Fruit fly (Drosophila melanogaster) whole organism, embryonic: ENCODE results near the gene eIF3d1.

ENCODE experiments used
- ATbp ChIP-seq: fragments of 200-800 bp; sonication (Bioruptor generic); optimal IDR thresholded peaks from 2 replicates; lab custom pipeline; 2017; ENCODE audit warnings: missing biosample characterization, mild to moderate bottlenecking, missing genetic modification characterization, missing genetic modification reagents
- B-H1 ChIP-seq: fragments of 200-800 bp; sonication (Bioruptor generic); IDR thresholded peaks from 3 replicates; pipeline ENCODE4 v1.3.6; 2022; ENCODE audit warnings: missing biosample characterization, missing genetic modification characterization
- CG10959 ChIP-seq: fragments of 200-800 bp; sonication (Bioruptor generic); IDR thresholded peaks from 2 replicates; pipeline ENCODE4 v1.3.6; 2022; ENCODE audit warnings: missing biosample characterization, missing genetic modification characterization
- CG11247 ChIP-seq: fragments of 200-800 bp; sonication (Bioruptor generic); IDR thresholded peaks from 2 replicates; pipeline ENCODE4 v1.3.6; 2022; ENCODE audit warnings: missing biosample characterization, missing genetic modification characterization
- CG11456 ChIP-seq: fragments of 200-800 bp; sonication (Bioruptor generic); IDR thresholded peaks from 3 replicates; pipeline ENCODE4 v1.3.6; 2022; ENCODE audit warnings: missing biosample characterization, missing genetic modification characterization
- CG11560 ChIP-seq: fragments of 200-800 bp; sonication (Bioruptor generic); IDR thresholded peaks from 3 replicates; pipeline ENCODE4 v1.3.6; 2022; ENCODE audit warnings: missing biosample characterization, missing genetic modification characterization
- CG11696 ChIP-seq: fragments of 200-800 bp; sonication (Bioruptor generic); IDR thresholded peaks from 2 replicates; pipeline ENCODE4 v1.3.6; 2022; ENCODE audit warnings: missing biosample characterization, missing genetic modification characterization
- CG17829 ChIP-seq: fragments of 200-800 bp; optimal IDR thresholded peaks from 2 replicates; lab custom pipeline; 2019; ENCODE audit warnings: missing biosample characterization, mild to moderate bottlenecking, missing genetic modification characterization, moderate library complexity
- CG18599 ChIP-seq: fragments of 200-800 bp; sonication (Bioruptor generic); optimal IDR thresholded peaks from 3 replicates; lab custom pipeline; 2017; ENCODE audit warnings: missing biosample characterization, missing genetic modification characterization, mild to moderate bottlenecking, moderate library complexity, missing genetic modification reagents
- CG2678 ChIP-seq: fragments of 200-800 bp; sonication (Bioruptor generic); optimal IDR thresholded peaks from 3 replicates; lab custom pipeline; 2019; ENCODE audit warnings: missing biosample characterization, mild to moderate bottlenecking, missing genetic modification characterization, moderate library complexity
- CG34376 ChIP-seq: fragments of 200-800 bp; sonication (Bioruptor generic); optimal IDR thresholded peaks from 2 replicates; lab custom pipeline; 2018; ENCODE audit warnings: missing biosample characterization, mild to moderate bottlenecking, missing genetic modification characterization
- CG42726 ChIP-seq: fragments of 200-800 bp; sonication (Bioruptor generic); IDR thresholded peaks from 2 replicates; pipeline ENCODE4 v1.3.6; 2022; ENCODE audit warnings: missing biosample characterization, missing genetic modification characterization; ENCODE audit not compliant: partially characterized antibody
- CG4282 ChIP-seq: fragments of 200-800 bp; sonication (Bioruptor generic); optimal IDR thresholded peaks from 2 replicates; lab custom pipeline; 2016; ENCODE audit warnings: missing biosample characterization, missing genetic modification characterization
- CG4360 ChIP-seq: fragments of 200-800 bp; sonication (Bioruptor generic); IDR thresholded peaks from 2 replicates; pipeline ENCODE4 v1.3.6; 2022; ENCODE audit warnings: missing biosample characterization, missing genetic modification characterization
- CG4617 ChIP-seq: fragments of 200-800 bp; sonication (Bioruptor generic); optimal IDR thresholded peaks from 3 replicates; lab custom pipeline; 2016; ENCODE audit warnings: missing biosample characterization, missing genetic modification characterization, borderline replicate concordance
- CG6254 ChIP-seq: fragments of 200-800 bp; sonication (Bioruptor generic); optimal IDR thresholded peaks from 3 replicates; lab custom pipeline; 2017; ENCODE audit warnings: mild to moderate bottlenecking, missing biosample characterization, missing genetic modification reagents, missing genetic modification characterization
- CG6272 ChIP-seq: fragments of 200-800 bp; sonication (Bioruptor generic); IDR thresholded peaks from 2 replicates; pipeline ENCODE4 v1.3.6; 2022; ENCODE audit warnings: missing biosample characterization, missing genetic modification characterization
- CG6689 ChIP-seq: fragments of 200-800 bp; sonication (Bioruptor generic); IDR thresholded peaks from 2 replicates; pipeline ENCODE4 v1.3.6; 2022; ENCODE audit warnings: missing biosample characterization, missing genetic modification characterization
- CG6765 ChIP-seq: fragments of 200-800 bp; sonication (Bioruptor generic); optimal IDR thresholded peaks from 3 replicates; lab custom pipeline; 2017; ENCODE audit warnings: missing biosample characterization, mild to moderate bottlenecking, missing genetic modification characterization
- CG8089 ChIP-seq: fragments of 200-800 bp; sonication (Bioruptor generic); optimal IDR thresholded peaks from 3 replicates; lab custom pipeline; 2016; ENCODE audit warnings: missing biosample characterization, missing genetic modification characterization
- CG9797 ChIP-seq: fragments of 200-800 bp; sonication (Bioruptor generic); optimal IDR thresholded peaks from 3 replicates; lab custom pipeline; 2018; ENCODE audit warnings: missing biosample characterization, mild to moderate bottlenecking, missing genetic modification characterization
- CHES-1-like ChIP-seq: fragments of 200-800 bp; sonication (Bioruptor generic); optimal IDR thresholded peaks from 2 replicates; lab custom pipeline; 2016; ENCODE audit warnings: missing biosample characterization, missing genetic modification characterization
- CTCF ChIP-seq: fragments of 200-800 bp; sonication (Bioruptor generic); optimal IDR thresholded peaks from 2 replicates; lab custom pipeline; 2017; ENCODE audit warnings: missing biosample characterization, mild to moderate bottlenecking, missing genetic modification characterization, moderate library complexity
- Chrac-16 ChIP-seq: fragments of 200-800 bp; sonication (Bioruptor generic); optimal IDR thresholded peaks from 3 replicates; lab custom pipeline; 2016; ENCODE audit warnings: missing biosample characterization, missing genetic modification characterization
- CoRest ChIP-seq: fragments of 200-800 bp; sonication (Bioruptor generic); optimal IDR thresholded peaks from 3 replicates; lab custom pipeline; 2018; ENCODE audit warnings: missing biosample characterization, mild to moderate bottlenecking, missing genetic modification characterization, moderate library complexity
- Ets97D ChIP-seq: fragments of 200-800 bp; sonication (Bioruptor generic); optimal IDR thresholded peaks from 3 replicates; lab custom pipeline; 2016; ENCODE audit warnings: missing biosample characterization, missing genetic modification characterization
- H15 ChIP-seq: fragments of 200-800 bp; sonication (Bioruptor generic); IDR thresholded peaks from 3 replicates; pipeline ENCODE4 v1.3.6; 2022; ENCODE audit warnings: missing biosample characterization, missing genetic modification characterization
- Pdp1 ChIP-seq, 2 experiments: fragments of 200-800 bp; sonication (Bioruptor generic); optimal IDR thresholded peaks; 3 replicates each; lab custom pipeline; 2016; ENCODE audit warnings: missing biosample characterization in 2 of 2, missing genetic modification characterization in 2 of 2, mild to moderate bottlenecking in 1 of 2, moderate library complexity in 1 of 2
- Scr ChIP-seq: fragments of 200-800 bp; sonication (Bioruptor generic); IDR thresholded peaks from 2 replicates; pipeline ENCODE4 v1.3.6; 2022; ENCODE audit warnings: missing biosample characterization, missing genetic modification characterization; ENCODE audit not compliant: partially characterized antibody
- Sin3A ChIP-seq: fragments of >200 bp; optimal IDR thresholded peaks from 2 replicates; lab custom pipeline; 2018
- Xrp1 ChIP-seq: fragments of 200-800 bp; sonication (Bioruptor generic); IDR thresholded peaks from 2 replicates; pipeline ENCODE4 v1.3.6; 2022; ENCODE audit warnings: missing biosample characterization, missing genetic modification characterization
- al ChIP-seq: fragments of 200-800 bp; sonication (Bioruptor generic); IDR thresholded peaks from 2 replicates; pipeline ENCODE4 v1.3.6; 2022; ENCODE audit warnings: missing biosample characterization, missing genetic modification characterization
- chm ChIP-seq: fragments of 200-800 bp; sonication (Bioruptor generic); IDR thresholded peaks from 2 replicates; pipeline ENCODE4 v1.3.6; 2022; ENCODE audit warnings: missing biosample characterization, missing genetic modification characterization
- cwo ChIP-seq: fragments of 200-800 bp; sonication (Bioruptor generic); optimal IDR thresholded peaks from 3 replicates; lab custom pipeline; 2017; ENCODE audit warnings: missing biosample characterization, missing genetic modification characterization, mild to moderate bottlenecking, moderate library complexity, missing genetic modification reagents
- fd102C ChIP-seq: fragments of 200-800 bp; sonication (Bioruptor generic); optimal IDR thresholded peaks from 2 replicates; lab custom pipeline; 2018; ENCODE audit warnings: missing biosample characterization, mild to moderate bottlenecking, missing genetic modification characterization, moderate library complexity
- fd96Cb ChIP-seq: fragments of 200-800 bp; sonication (Bioruptor generic); optimal IDR thresholded peaks from 2 replicates; lab custom pipeline; 2018; ENCODE audit warnings: missing biosample characterization, mild to moderate bottlenecking, missing genetic modification characterization, moderate library complexity
- fu2 ChIP-seq: fragments of 200-800 bp; sonication (Bioruptor generic); optimal IDR thresholded peaks from 2 replicates; lab custom pipeline; 2016; ENCODE audit warnings: missing biosample characterization, missing genetic modification characterization
- jumu ChIP-seq: fragments of 200-800 bp; sonication (Bioruptor generic); optimal IDR thresholded peaks from 3 replicates; lab custom pipeline; 2016; ENCODE audit warnings: missing biosample characterization, missing genetic modification characterization
- knrl ChIP-seq: fragments of 200-800 bp; sonication (Bioruptor generic); IDR thresholded peaks from 3 replicates; pipeline ENCODE4 v1.3.6; 2022; ENCODE audit warnings: missing biosample characterization, missing genetic modification characterization; ENCODE audit not compliant: partially characterized antibody
- maf-S ChIP-seq: fragments of 200-800 bp; sonication (Bioruptor generic); optimal IDR thresholded peaks from 2 replicates; lab custom pipeline; 2016; ENCODE audit warnings: missing biosample characterization, missing genetic modification characterization
- nau ChIP-seq: fragments of 200-800 bp; sonication (Bioruptor generic); optimal IDR thresholded peaks from 3 replicates; lab custom pipeline; 2017; ENCODE audit warnings: missing biosample characterization, mild to moderate bottlenecking, missing genetic modification characterization, missing genetic modification reagents
- otp ChIP-seq: fragments of 200-800 bp; sonication (Bioruptor generic); IDR thresholded peaks from 3 replicates; pipeline ENCODE4, ENCODE4 v1.3.6; 2022; ENCODE audit warnings: missing biosample characterization, missing genetic modification characterization
- phol ChIP-seq: fragments of 200-800 bp; sonication (Bioruptor generic); optimal IDR thresholded peaks from 3 replicates; lab custom pipeline; 2018; ENCODE audit warnings: missing biosample characterization, mild to moderate bottlenecking, missing genetic modification characterization, moderate library complexity
- pnt ChIP-seq: fragments of 200-800 bp; sonication (Bioruptor generic); optimal IDR thresholded peaks from 3 replicates; lab custom pipeline; 2016; ENCODE audit warnings: missing biosample characterization, missing genetic modification characterization
- pros ChIP-seq: fragments of 200-800 bp; sonication (Bioruptor generic); optimal IDR thresholded peaks from 3 replicates; lab custom pipeline; 2019; ENCODE audit warnings: missing biosample characterization, mild to moderate bottlenecking, missing genetic modification characterization, moderate library complexity
- ro ChIP-seq: fragments of 200-800 bp; sonication (Bioruptor generic); IDR thresholded peaks from 2 replicates; pipeline ENCODE4 v1.3.6; 2022; ENCODE audit warnings: missing biosample characterization, missing genetic modification characterization
- tgo ChIP-seq: fragments of 200-800 bp; sonication (Bioruptor generic); IDR thresholded peaks from 3 replicates; pipeline ENCODE4 v1.3.6; 2022; ENCODE audit warnings: missing biosample characterization, missing genetic modification characterization
- tup ChIP-seq: fragments of 200-800 bp; sonication (Bioruptor generic); optimal IDR thresholded peaks from 2 replicates; lab custom pipeline; 2016; ENCODE audit warnings: missing biosample characterization, mild to moderate bottlenecking, missing genetic modification characterization, moderate library complexity
- z ChIP-seq: fragments of 200-800 bp; sonication (Bioruptor generic); IDR thresholded peaks from 3 replicates; pipeline ENCODE4 v1.3.6; 2022; ENCODE audit warnings: missing biosample characterization, missing genetic modification characterization

eIF3d1 gene

dm6 chr3R:23669401-23670216, 10.2 kb upstream of the eIF3d1 start, which contains the start of gene CG31145 (continued):
- TF ChIP-seq ro (GFP tag; lab: Robert Waterston, UW) = peak; percentile 97
- TF ChIP-seq CTCF (GFP tag; lab: Kevin White, UChicago) = peak; percentile 86
- peak; percentile 100 for TF ChIP-seq CoRest (tag; lab: Kevin White, UChicago)
- peak; percentile 95 for TF ChIP-seq chm
- peak; percentile 95 for TF ChIP-seq CG10959 (GFP tag; lab: Robert Waterston, UW)
- peak; percentile 97 for TF ChIP-seq otp (GFP tag; lab: Robert Waterston, UW)
- TF ChIP-seq B-H1 (GFP tag; lab: Robert Waterston, UW) = peak; percentile 99
- peak; percentile 98 for TF ChIP-seq CG6272 (GFP tag; lab: Robert Waterston, UW)
- TF ChIP-seq z = peak; percentile 73; the same call in 2 of the 3 replicates
- peak; percentile 99 for TF ChIP-seq CG34376 (GFP tag; lab: Kevin White, UChicago)
- TF ChIP-seq fd96Cb (tag; lab: Kevin White, UChicago) = peak; percentile 100
- peak; percentile 94 for TF ChIP-seq CG11560
- peak; percentile 99 for TF ChIP-seq al
- peak; percentile 100 for TF ChIP-seq CHES-1-like
- peak; percentile 99 for TF ChIP-seq CG8089 (GFP tag; lab: Kevin White, UChicago)
- peak; percentile 97 for TF ChIP-seq CG6254 (GFP tag; lab: Kevin White, UChicago)
- TF ChIP-seq Scr = peak; percentile 25
- TF ChIP-seq tgo (GFP tag; lab: Robert Waterston, UW) = peak; percentile 99
- TF ChIP-seq jumu (GFP tag; lab: Kevin White, UChicago) = peak; percentile 99
- TF ChIP-seq nau (GFP tag; lab: Kevin White, UChicago) = peak; percentile 100
- peak; percentile 73 for TF ChIP-seq CG9797 (GFP tag; lab: Kevin White, UChicago)
- peak; percentile 37; the same call in 1 of the 3 replicates for TF ChIP-seq knrl
- peak; percentile 99 to 100 for TF ChIP-seq Pdp1 (GFP tag; optimal IDR thresholded peaks at IDR 0.05; lab: Kevin White, UChicago)
- TF ChIP-seq CG11247 = peak; percentile 98
- peak; percentile 100 for TF ChIP-seq ATbp (GFP tag; lab: Kevin White, UChicago)
- TF ChIP-seq fu2 (GFP tag; lab: Kevin White, UChicago) = peak; percentile 99
- TF ChIP-seq tup (GFP tag; lab: Kevin White, UChicago) = peak; percentile 99
- peak; percentile 99 for TF ChIP-seq CG4282 (GFP tag; lab: Kevin White, UChicago)
- TF ChIP-seq CG17829 (tag; lab: Kevin White, UChicago) = peak; percentile 99
- TF ChIP-seq CG6689 (GFP tag; lab: Robert Waterston, UW) = peak; percentile 99
- peak; percentile 99 for TF ChIP-seq CG11456
- TF ChIP-seq fd102C (GFP tag; lab: Kevin White, UChicago) = peak; percentile 71
- TF ChIP-seq CG4617 (GFP tag; lab: Kevin White, UChicago) = peak; percentile 99
- peak; percentile 99 for TF ChIP-seq Xrp1 (GFP tag; lab: Robert Waterston, UW)
- peak; percentile 99 for TF ChIP-seq Chrac-16 (GFP tag; lab: Kevin White, UChicago)
- peak; percentile 99 for TF ChIP-seq CG6765 (GFP tag; lab: Kevin White, UChicago)
- peak; percentile 61; the same call in 1 of the 2 replicates for TF ChIP-seq CG42726 (GFP tag; lab: Robert Waterston, UW)
- TF ChIP-seq Sin3A (lab: Kevin White, UChicago) = no peak
- TF ChIP-seq CG18599 (GFP tag; lab: Kevin White, UChicago) = peak; percentile 100
- peak; percentile 61 for TF ChIP-seq pros (GFP tag; lab: Kevin White, UChicago)
- peak; percentile 95 for TF ChIP-seq Ets97D (GFP tag; lab: Kevin White, UChicago)
- peak; percentile 99 for TF ChIP-seq maf-S (GFP tag; lab: Kevin White, UChicago)
- TF ChIP-seq CG11696 (GFP tag; lab: Robert Waterston, UW) = peak; percentile 93
- TF ChIP-seq CG4360 (GFP tag; lab: Robert Waterston, UW) = peak; percentile 88
- TF ChIP-seq phol (tag; lab: Kevin White, UChicago) = peak; percentile 99
- peak; percentile 99 for TF ChIP-seq cwo (GFP tag; lab: Kevin White, UChicago)
- peak; percentile 100 for TF ChIP-seq CG2678 (tag; lab: Kevin White, UChicago)
- peak; percentile 99 for TF ChIP-seq pnt
- TF ChIP-seq H15 = peak; percentile 98
